Worm (Caenorhabditis elegans): ENCODE data around the gene srd-55.

ce11 chrII:7381947-7382346 is 26.3 kb upstream of the srd-55 start:
- TF ChIP-seq K02D7.2 (tag; optimal IDR thresholded peaks at IDR 0.05): no peak
- no peak for TF ChIP-seq hlh-6 (tag; optimal IDR thresholded peaks at IDR 0.05)
- no peak for TF ChIP-seq ceh-31 (tag; optimal IDR thresholded peaks at IDR 0.05)
- no peak for TF ChIP-seq nhr-232 (tag; optimal IDR thresholded peaks at IDR 0.05)
- no peak for TF ChIP-seq elt-2 (tag; optimal IDR thresholded peaks at IDR 0.05)
- TF ChIP-seq tbx-2 (tag; optimal IDR thresholded peaks at IDR 0.05): no peak
- TF ChIP-seq ceh-34 (tag; optimal IDR thresholded peaks at IDR 0.05): no peak
- no peak for TF ChIP-seq pqm-1 (tag; optimal IDR thresholded peaks at IDR 0.05)
- no peak for TF ChIP-seq K09A11.1 (tag; optimal IDR thresholded peaks at IDR 0.05; ENCODE audit: insufficient read depth)
- no peak for TF ChIP-seq ets-4 (tag; optimal IDR thresholded peaks at IDR 0.05)
- no peak for TF ChIP-seq pha-4 (tag; optimal IDR thresholded peaks at IDR 0.05)
- no peak for TF ChIP-seq madf-2 (tag; optimal IDR thresholded peaks at IDR 0.05)
- TF ChIP-seq C38D4.7 (GFP tag; optimal IDR thresholded peaks at IDR 0.05): no peak
